Fruit fly (Drosophila melanogaster) whole organism, pupa: ENCODE results near the gene TfIIB.
A peak's percentile ranks its signal among the peaks of the same experiment; 100 is the strongest.

Experiments
- CG10348 ChIP-seq: fragments of 200-800 bp; sonication (Bioruptor generic); IDR thresholded peaks from 2 replicates; pipeline ENCODE4 v1.3.6; 2022; ENCODE audit warnings: missing biosample characterization, missing genetic modification characterization
- CG12605 ChIP-seq: fragments of 200-800 bp; sonication (Bioruptor generic); IDR thresholded peaks from 2 replicates; pipeline ENCODE4 v1.3.6; 2022; ENCODE audit warnings: missing biosample characterization, missing genetic modification characterization
- CG13204 ChIP-seq: fragments of 200-800 bp; sonication (Bioruptor generic); optimal IDR thresholded peaks from 2 replicates; lab custom pipeline; 2018; ENCODE audit warnings: missing biosample characterization, mild to moderate bottlenecking, missing genetic modification characterization, moderate library complexity
- CG14655 ChIP-seq: fragments of 200-800 bp; sonication (Bioruptor generic); optimal IDR thresholded peaks from 3 replicates; lab custom pipeline; 2017; ENCODE audit warnings: mild to moderate bottlenecking, missing biosample characterization, missing genetic modification reagents, missing genetic modification characterization
- CG15710 ChIP-seq: fragments of 200-800 bp; sonication (Bioruptor generic); optimal IDR thresholded peaks from 2 replicates; lab custom pipeline; 2018; ENCODE audit warnings: missing biosample characterization, mild to moderate bottlenecking, missing genetic modification characterization, moderate library complexity
- CG17806 ChIP-seq: fragments of 200-800 bp; sonication (Bioruptor generic); optimal IDR thresholded peaks from 2 replicates; lab custom pipeline; 2018; ENCODE audit warnings: missing biosample characterization, mild to moderate bottlenecking, missing genetic modification characterization, moderate library complexity
- CG32121 ChIP-seq: fragments of 200-800 bp; sonication (Bioruptor generic); IDR thresholded peaks from 2 replicates; pipeline ENCODE4 v1.3.6; 2022; ENCODE audit warnings: missing biosample characterization, missing genetic modification characterization
- CG34367 ChIP-seq: fragments of 200-800 bp; sonication (Bioruptor generic); optimal IDR thresholded peaks from 2 replicates; lab custom pipeline; 2018; ENCODE audit warnings: missing biosample characterization, mild to moderate bottlenecking, missing genetic modification characterization
- CG4496 ChIP-seq: fragments of 200-800 bp; sonication (Bioruptor generic); IDR thresholded peaks from 3 replicates; pipeline ENCODE4 v1.3.6; 2022; ENCODE audit warnings: missing biosample characterization, missing genetic modification characterization
- CG8159 ChIP-seq: fragments of 200-800 bp; sonication (Bioruptor generic); optimal IDR thresholded peaks from 3 replicates; lab custom pipeline; 2018; ENCODE audit warnings: missing biosample characterization, mild to moderate bottlenecking, missing genetic modification characterization, moderate library complexity
- CG8301 ChIP-seq: fragments of 200-800 bp; sonication (Bioruptor generic); optimal IDR thresholded peaks from 2 replicates; lab custom pipeline; 2018; ENCODE audit warnings: missing biosample characterization, mild to moderate bottlenecking, missing genetic modification characterization
- CG9948 ChIP-seq: fragments of 200-800 bp; sonication (Bioruptor generic); optimal IDR thresholded peaks from 2 replicates; lab custom pipeline; 2018; ENCODE audit warnings: missing biosample characterization, mild to moderate bottlenecking, missing genetic modification characterization, moderate library complexity
- D1 ChIP-seq: fragments of 200-800 bp; sonication (Bioruptor generic); optimal IDR thresholded peaks from 2 replicates; lab custom pipeline; 2018; ENCODE audit warnings: missing biosample characterization, mild to moderate bottlenecking, missing genetic modification characterization, moderate library complexity
- EcR ChIP-seq: fragments of 200-800 bp; sonication (Bioruptor generic); optimal IDR thresholded peaks from 3 replicates; lab custom pipeline; 2019; ENCODE audit warnings: missing biosample characterization, missing genetic modification characterization, mild to moderate bottlenecking, moderate library complexity, missing genetic modification reagents
- Ets98B ChIP-seq: fragments of 200-800 bp; sonication (Bioruptor generic); IDR thresholded peaks from 2 replicates; pipeline ENCODE4 v1.3.6; 2022; ENCODE audit warnings: missing biosample characterization, missing genetic modification characterization
- Pif1A ChIP-seq: fragments of 200-800 bp; sonication (Bioruptor generic); optimal IDR thresholded peaks from 3 replicates; lab custom pipeline; 2016; ENCODE audit warnings: missing biosample characterization, missing genetic modification characterization
- Pif1B ChIP-seq: fragments of 200-800 bp; sonication (Bioruptor generic); optimal IDR thresholded peaks from 3 replicates; lab custom pipeline; 2016; ENCODE audit warnings: missing biosample characterization, missing genetic modification characterization
- Snoo ChIP-seq: fragments of 200-800 bp; sonication (Bioruptor generic); optimal IDR thresholded peaks from 3 replicates; lab custom pipeline; 2017; ENCODE audit warnings: missing biosample characterization, mild to moderate bottlenecking, missing genetic modification characterization, inconsistent platforms
- fd96Ca ChIP-seq: fragments of 200-800 bp; sonication (Bioruptor generic); IDR thresholded peaks from 3 replicates; pipeline ENCODE4 v1.3.6; 2022; ENCODE audit warnings: missing biosample characterization, missing genetic modification characterization
- gl ChIP-seq: fragments of 200-800 bp; sonication (Bioruptor generic); optimal IDR thresholded peaks from 2 replicates; lab custom pipeline; 2018; ENCODE audit warnings: missing biosample characterization, mild to moderate bottlenecking, missing genetic modification characterization
- rn ChIP-seq: fragments of 200-800 bp; sonication (Bioruptor generic); IDR thresholded peaks from 2 replicates; pipeline ENCODE4 v1.3.6; 2022; ENCODE audit warnings: missing biosample characterization, missing genetic modification characterization

Gene TfIIB

DNA sequence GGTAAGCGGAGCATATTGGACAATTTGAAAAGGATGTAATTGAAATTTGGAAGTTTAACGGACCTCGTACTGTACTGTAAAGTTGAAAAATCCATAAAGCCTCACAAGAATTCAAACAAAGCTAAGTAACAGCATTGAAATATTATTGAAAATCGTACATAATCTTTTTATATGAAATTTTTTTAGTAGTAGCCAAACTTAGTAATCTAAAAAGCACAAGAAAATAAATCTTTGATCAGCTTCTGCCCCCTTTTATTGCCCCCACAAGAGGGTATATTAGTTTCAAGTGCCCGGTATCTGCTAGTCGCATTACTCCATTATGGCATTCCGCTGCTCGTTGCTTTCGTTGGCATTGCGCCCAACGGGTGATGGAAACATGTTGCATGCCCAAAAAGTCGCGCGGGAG lies 35.7 kb downstream of the TfIIB start:
- TF ChIP-seq CG14655 (GFP tag; lab: Kevin White, UChicago) (peak; percentile 59), CG8301 (peak; percentile 38), CG9948 (tag; lab: Kevin White, UChicago) (no peak), CG32121 (0 out of 2 replicates have a peak, but pooled peaks have one; percentile 45), Pif1A (peak; percentile 25)
- TF ChIP-seq, all 21 proteins: peak for 4

DNA sequence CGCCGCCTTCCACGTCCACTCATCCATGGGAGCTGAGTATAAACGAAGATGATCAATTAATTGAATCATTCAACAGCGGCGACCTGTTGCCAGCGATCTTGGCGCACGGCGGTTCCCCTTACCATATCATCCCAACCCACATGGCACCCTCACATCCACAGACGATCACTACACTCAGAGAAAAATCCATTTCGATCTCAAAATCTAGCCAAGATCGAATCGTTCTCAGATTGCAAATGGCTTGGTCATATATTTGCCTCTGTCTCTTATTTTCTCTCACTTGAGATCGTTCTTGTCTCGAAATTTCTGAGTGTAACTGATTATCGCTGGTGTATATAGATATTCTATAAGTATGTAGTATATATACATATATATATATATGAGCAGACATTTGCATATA lies 37.2 kb downstream of the TfIIB start:
- peak; percentile 17; the same call in 1 of the 2 replicates for TF ChIP-seq rn (GFP tag; lab: Robert Waterston, UW)
- TF ChIP-seq CG13204 (GFP tag; lab: Kevin White, UChicago): no peak
- TF ChIP-seq Ets98B (GFP tag; lab: Robert Waterston, UW): peak; percentile 51; the same call in 1 of the 2 replicates
- peak; percentile 78 for TF ChIP-seq CG4496 (GFP tag; lab: Robert Waterston, UW)
- TF ChIP-seq CG34367 (tag; lab: Kevin White, UChicago): peak; percentile 56
- TF ChIP-seq CG8159 (tag; lab: Kevin White, UChicago): peak; percentile 72
- TF ChIP-seq CG17806 (tag; lab: Kevin White, UChicago): peak; percentile 64
- no peak for TF ChIP-seq D1 (tag; lab: Kevin White, UChicago)
- peak; percentile 11 for TF ChIP-seq Snoo (tag; lab: Kevin White, UChicago)
- TF ChIP-seq CG9948 (tag; lab: Kevin White, UChicago): peak; percentile 23
- TF ChIP-seq Pif1A: peak; percentile 48
- peak; percentile 67 for TF ChIP-seq CG32121
- TF ChIP-seq CG10348 (GFP tag; lab: Robert Waterston, UW): no peak
- TF ChIP-seq fd96Ca (GFP tag; lab: Robert Waterston, UW): no peak
- no peak for TF ChIP-seq gl (tag; lab: Kevin White, UChicago)
- TF ChIP-seq CG8301: peak; percentile 43
- peak; percentile 59 for TF ChIP-seq CG14655 (GFP tag; lab: Kevin White, UChicago)
- TF ChIP-seq CG12605 (GFP tag; lab: Robert Waterston, UW): no peak
- TF ChIP-seq EcR: no peak
- TF ChIP-seq Pif1B (GFP tag; lab: Kevin White, UChicago): peak; percentile 58
- TF ChIP-seq CG15710: peak; percentile 70

DNA sequence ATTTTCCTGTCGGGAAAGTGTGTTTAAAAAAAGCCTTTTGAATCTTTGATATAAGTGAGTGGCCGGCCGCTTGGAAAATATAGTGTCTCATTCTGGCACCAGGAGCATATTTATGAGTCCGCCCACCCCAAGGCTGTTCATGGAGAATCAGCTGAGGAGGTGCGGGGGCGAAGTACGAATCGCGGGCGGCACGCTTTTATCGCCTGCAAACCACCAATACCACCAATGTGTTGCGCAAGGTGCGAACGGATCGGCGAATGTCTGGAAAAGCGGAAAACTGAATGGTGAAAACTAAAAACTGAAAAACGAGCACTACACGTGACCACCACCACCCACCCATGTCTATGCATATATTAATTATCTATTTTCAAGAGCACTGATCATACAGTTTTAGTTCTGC lies 37.8 kb downstream of the TfIIB start:
- no peak for TF ChIP-seq CG9948 (tag; lab: Kevin White, UChicago)
- no peak for TF ChIP-seq CG10348 (GFP tag; lab: Robert Waterston, UW)
- TF ChIP-seq CG13204 (GFP tag; lab: Kevin White, UChicago): no peak
- TF ChIP-seq Snoo (tag; lab: Kevin White, UChicago): no peak
- TF ChIP-seq CG8301: no peak
- no peak for TF ChIP-seq CG17806 (tag; lab: Kevin White, UChicago)
- no peak for TF ChIP-seq CG32121
- TF ChIP-seq rn (GFP tag; lab: Robert Waterston, UW): no peak

- TF ChIP-seq CG14655 (GFP tag; lab: Kevin White, UChicago) (no peak), CG9948 (tag; lab: Kevin White, UChicago) (no peak), CG32121 (0 out of 2 replicates have a peak, but pooled peaks have one; percentile 11)
Observed at dm6 chr2L:10470211-10470610, 39.1 kb downstream of the TfIIB start.

DNA sequence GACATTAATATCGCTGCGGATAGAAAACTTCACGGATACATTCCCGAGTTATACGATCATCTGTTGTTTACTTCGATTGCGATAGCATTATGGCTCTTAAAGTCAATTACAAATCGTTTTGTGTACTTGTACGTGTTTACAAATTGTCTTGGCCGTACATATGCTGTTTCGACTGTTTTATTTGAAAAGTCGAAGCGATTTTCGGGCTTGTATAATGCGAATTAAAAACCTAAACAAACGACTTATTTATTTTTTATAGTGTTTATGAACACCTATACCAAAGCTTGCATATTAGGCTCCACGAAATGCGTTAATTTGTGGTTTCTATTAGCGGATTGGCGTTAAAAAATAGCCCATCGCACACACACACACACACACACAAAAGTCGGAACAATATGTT lies 41.1 kb downstream of the TfIIB start:
- TF ChIP-seq fd96Ca (GFP tag; lab: Robert Waterston, UW) (no peak), CG34367 (tag; lab: Kevin White, UChicago) (no peak), CG32121 (no peak), rn (GFP tag; lab: Robert Waterston, UW) (no peak), Ets98B (GFP tag; lab: Robert Waterston, UW) (no peak), CG10348 (GFP tag; lab: Robert Waterston, UW) (no peak), CG8301 (no peak)

DNA sequence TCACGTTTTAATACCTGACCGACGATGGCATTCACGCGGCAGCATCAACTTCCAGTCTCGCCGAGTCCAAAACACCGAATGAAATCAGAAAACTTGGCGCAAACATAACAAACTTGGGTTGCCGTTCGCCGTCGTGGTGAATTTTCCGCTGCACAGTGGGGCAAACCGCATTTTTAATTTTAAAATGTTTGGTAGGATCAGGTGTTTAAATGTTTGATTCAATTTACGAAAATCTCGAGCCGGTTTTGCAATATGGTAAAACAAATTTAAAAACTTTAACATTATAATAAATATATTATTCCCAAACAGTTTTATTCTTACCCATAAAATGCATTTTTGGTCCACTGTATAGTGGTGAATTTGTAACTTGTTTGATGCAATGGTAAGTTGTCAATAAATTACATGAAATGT lies 43.1 kb downstream of the TfIIB start, which contains the start of gene RluA-1:
TSS of gene RluA-1 (minus strand) at position 82 of the 411 bp plus-strand sequence.
- TF ChIP-seq Pif1A (peak; percentile 92), CG34367 (tag; lab: Kevin White, UChicago) (peak; percentile 96), Ets98B (GFP tag; lab: Robert Waterston, UW) (peak; percentile 99), CG14655 (GFP tag; lab: Kevin White, UChicago) (peak; percentile 99), CG9948 (tag; lab: Kevin White, UChicago) (peak; percentile 98), CG8301 (peak; percentile 98), CG10348 (GFP tag; lab: Robert Waterston, UW) (peak; percentile 86), rn (GFP tag; lab: Robert Waterston, UW) (peak; percentile 96), EcR (no peak), D1 (tag; lab: Kevin White, UChicago) (peak; percentile 95), gl (tag; lab: Kevin White, UChicago) (peak; percentile 92), CG4496 (GFP tag; lab: Robert Waterston, UW) (peak; percentile 99), CG13204 (GFP tag; lab: Kevin White, UChicago) (no peak), CG15710 (peak; percentile 97), Pif1B (GFP tag; lab: Kevin White, UChicago) (peak; percentile 98), CG32121 (peak; percentile 99), CG8159 (tag; lab: Kevin White, UChicago) (peak; percentile 98), Snoo (tag; lab: Kevin White, UChicago) (peak; percentile 85), fd96Ca (GFP tag; lab: Robert Waterston, UW) (peak; percentile 99), CG17806 (tag; lab: Kevin White, UChicago) (peak; percentile 98), CG12605 (GFP tag; lab: Robert Waterston, UW) (peak; percentile 98)
